Fruit fly (Drosophila melanogaster) whole organism, embryonic: ENCODE results near the gene CG9426.
A peak's percentile ranks its signal among the peaks of the same experiment; 100 is the strongest.

Experiments used
- Adf1 ChIP-seq: fragments of 200-800 bp; sonication (Bioruptor generic); IDR thresholded peaks from 2 replicates; pipeline ENCODE4 v1.3.6; 2022; ENCODE audit warnings: missing biosample characterization, missing genetic modification characterization
- BtbVII ChIP-seq: fragments of 200-800 bp; sonication (Bioruptor generic); optimal IDR thresholded peaks from 3 replicates; lab custom pipeline; 2017; ENCODE audit warnings: missing biosample characterization, mild to moderate bottlenecking, missing genetic modification characterization
- CG10147 ChIP-seq: fragments of 200-800 bp; sonication (Bioruptor generic); optimal IDR thresholded peaks from 2 replicates; lab custom pipeline; 2019; ENCODE audit warnings: missing biosample characterization, mild to moderate bottlenecking, missing genetic modification characterization, moderate library complexity
- CG10979 ChIP-seq: fragments of 200-800 bp; sonication (Bioruptor generic); optimal IDR thresholded peaks from 2 replicates; lab custom pipeline; 2018; ENCODE audit warnings: missing biosample characterization, mild to moderate bottlenecking, missing genetic modification characterization, moderate library complexity
- CG12071 ChIP-seq: fragments of 200-800 bp; sonication (Bioruptor generic); optimal IDR thresholded peaks from 3 replicates; lab custom pipeline; 2018; ENCODE audit warnings: missing biosample characterization, mild to moderate bottlenecking, missing genetic modification characterization
- CG12744 ChIP-seq: fragments of 200-800 bp; sonication (Bioruptor generic); optimal IDR thresholded peaks from 2 replicates; lab custom pipeline; 2016; ENCODE audit warnings: missing biosample characterization, missing genetic modification characterization
- CG13624 ChIP-seq: fragments of 200-800 bp; sonication (Bioruptor generic); optimal IDR thresholded peaks from 2 replicates; lab custom pipeline; 2016; ENCODE audit warnings: missing biosample characterization, missing genetic modification characterization
- CG17361 ChIP-seq: fragments of 200-800 bp; sonication (Bioruptor generic); IDR thresholded peaks from 3 replicates; pipeline ENCODE4 v1.3.6; 2022; ENCODE audit warnings: missing biosample characterization, missing genetic modification characterization
- CG1792 ChIP-seq: fragments of 200-800 bp; sonication (Bioruptor generic); optimal IDR thresholded peaks from 2 replicates; lab custom pipeline; 2016; ENCODE audit warnings: missing biosample characterization, missing genetic modification characterization
- CG18599 ChIP-seq: fragments of 200-800 bp; sonication (Bioruptor generic); optimal IDR thresholded peaks from 3 replicates; lab custom pipeline; 2017; ENCODE audit warnings: missing biosample characterization, missing genetic modification characterization, mild to moderate bottlenecking, moderate library complexity, missing genetic modification reagents
- CG2199 ChIP-seq: fragments of 200-800 bp; sonication (Bioruptor generic); IDR thresholded peaks from 3 replicates; pipeline ENCODE4 v1.3.6; 2022; ENCODE audit warnings: missing biosample characterization, missing genetic modification characterization
- CG3163 ChIP-seq: fragments of 200-800 bp; sonication (Bioruptor generic); optimal IDR thresholded peaks from 3 replicates; lab custom pipeline; 2016; ENCODE audit warnings: missing biosample characterization, missing genetic modification characterization
- CG32532 ChIP-seq: fragments of 200-800 bp; sonication (Bioruptor generic); IDR thresholded peaks from 2 replicates; pipeline ENCODE4 v1.3.6; 2022; ENCODE audit warnings: missing biosample characterization, missing genetic modification characterization
- CG33557 ChIP-seq: fragments of 200-800 bp; sonication (Bioruptor generic); optimal IDR thresholded peaks from 2 replicates; lab custom pipeline; 2019; ENCODE audit warnings: missing biosample characterization, mild to moderate bottlenecking, missing genetic modification characterization, moderate library complexity
- CG34376 ChIP-seq: fragments of 200-800 bp; sonication (Bioruptor generic); optimal IDR thresholded peaks from 2 replicates; lab custom pipeline; 2018; ENCODE audit warnings: missing biosample characterization, mild to moderate bottlenecking, missing genetic modification characterization
- CG5953 ChIP-seq: fragments of 200-800 bp; sonication (Bioruptor generic); IDR thresholded peaks from 2 replicates; pipeline ENCODE4 v1.3.6; 2022; ENCODE audit warnings: missing biosample characterization, missing genetic modification characterization
- CG7963 ChIP-seq: fragments of 200-800 bp; sonication (Bioruptor generic); IDR thresholded peaks from 3 replicates; pipeline ENCODE4 v1.3.6; 2022; ENCODE audit warnings: missing biosample characterization, missing genetic modification characterization; ENCODE audit not compliant: partially characterized antibody
- CG8359 ChIP-seq: fragments of 200-800 bp; sonication (Bioruptor generic); optimal IDR thresholded peaks from 2 replicates; lab custom pipeline; 2017; ENCODE audit warnings: missing biosample characterization, mild to moderate bottlenecking, missing genetic modification characterization, borderline replicate concordance
- CG8478 ChIP-seq: fragments of >200 bp; optimal IDR thresholded peaks from 2 replicates; lab custom pipeline; 2018
- CG8944 ChIP-seq: fragments of 200-800 bp; sonication (Bioruptor generic); optimal IDR thresholded peaks from 3 replicates; lab custom pipeline; 2016; ENCODE audit warnings: missing biosample characterization, missing genetic modification characterization
- CG9727 ChIP-seq: fragments of 200-800 bp; sonication (Bioruptor generic); optimal IDR thresholded peaks from 3 replicates; lab custom pipeline; 2017; ENCODE audit warnings: missing biosample characterization, mild to moderate bottlenecking, missing genetic modification characterization
- Dad ChIP-seq: fragments of 200-800 bp; sonication (Bioruptor generic); optimal IDR thresholded peaks from 3 replicates; lab custom pipeline; 2016; ENCODE audit warnings: missing biosample characterization, missing genetic modification characterization
- Drgx ChIP-seq: fragments of 200-800 bp; sonication (Bioruptor generic); IDR thresholded peaks from 2 replicates; pipeline ENCODE4 v1.3.6; 2022; ENCODE audit warnings: missing biosample characterization, missing genetic modification characterization
- E2f1 ChIP-seq: fragments of 200-800 bp; sonication (Bioruptor generic); IDR thresholded peaks from 2 replicates; pipeline ENCODE4 v1.3.6; 2022; ENCODE audit warnings: missing biosample characterization, missing genetic modification characterization
- Hmr ChIP-seq: fragments of 200-800 bp; sonication (Bioruptor generic); optimal IDR thresholded peaks from 3 replicates; lab custom pipeline; 2017; ENCODE audit warnings: mild to moderate bottlenecking, missing biosample characterization, missing genetic modification reagents, missing genetic modification characterization
- Hmx ChIP-seq: fragments of 200-800 bp; sonication (Bioruptor generic); optimal IDR thresholded peaks from 2 replicates; lab custom pipeline; 2016; ENCODE audit warnings: missing biosample characterization, missing genetic modification characterization
- Sin3A ChIP-seq: fragments of >200 bp; optimal IDR thresholded peaks from 2 replicates; lab custom pipeline; 2018
- Vsx1 ChIP-seq: fragments of 200-800 bp; sonication (Bioruptor generic); optimal IDR thresholded peaks from 2 replicates; lab custom pipeline; 2017; ENCODE audit warnings: missing biosample characterization, mild to moderate bottlenecking, missing genetic modification characterization, missing genetic modification reagents
- ap ChIP-seq: fragments of 200-800 bp; sonication (Bioruptor generic); IDR thresholded peaks from 2 replicates; pipeline ENCODE4 v1.3.6; 2022; ENCODE audit warnings: missing biosample characterization, missing genetic modification characterization
- ase ChIP-seq: fragments of 200-800 bp; sonication (Bioruptor generic); IDR thresholded peaks from 3 replicates; pipeline ENCODE4 v1.3.6; 2022; ENCODE audit warnings: missing biosample characterization, missing genetic modification characterization
- bowl ChIP-seq: fragments of 200-800 bp; sonication (Bioruptor generic); IDR thresholded peaks from 2 replicates; pipeline ENCODE4 v1.3.6; 2022; ENCODE audit warnings: missing biosample characterization, missing genetic modification characterization
- cato ChIP-seq: fragments of 200-800 bp; sonication (Bioruptor generic); optimal IDR thresholded peaks from 2 replicates; lab custom pipeline; 2016; ENCODE audit warnings: missing biosample characterization, missing genetic modification characterization, borderline replicate concordance
- cg ChIP-seq: fragments of 200-800 bp; sonication (Bioruptor generic); optimal IDR thresholded peaks from 3 replicates; lab custom pipeline; 2019; ENCODE audit warnings: missing biosample characterization, mild to moderate bottlenecking, missing genetic modification characterization, moderate library complexity
- ci ChIP-seq: fragments of 200-800 bp; sonication (Bioruptor generic); IDR thresholded peaks from 3 replicates; pipeline ENCODE4 v1.3.6; 2022; ENCODE audit warnings: missing biosample characterization, missing genetic modification characterization
- disco-r ChIP-seq: fragments of 200-800 bp; sonication (Bioruptor generic); optimal IDR thresholded peaks from 2 replicates; lab custom pipeline; 2016; ENCODE audit warnings: missing biosample characterization, missing genetic modification characterization
- dysf ChIP-seq: fragments of 200-800 bp; sonication (Bioruptor generic); IDR thresholded peaks from 3 replicates; pipeline ENCODE4 v1.3.6; 2022; ENCODE audit warnings: missing biosample characterization, missing genetic modification characterization
- h ChIP-seq: fragments of >200 bp; optimal IDR thresholded peaks from 2 replicates; lab custom pipeline; 2017
- inv ChIP-seq: fragments of 200-800 bp; sonication (Bioruptor generic); IDR thresholded peaks from 2 replicates; pipeline ENCODE4 v1.3.6; 2022; ENCODE audit warnings: missing biosample characterization, missing genetic modification characterization; ENCODE audit not compliant: partially characterized antibody
- klu ChIP-seq: fragments of 200-800 bp; sonication (Bioruptor generic); IDR thresholded peaks from 2 replicates; pipeline ENCODE4 v1.3.6; 2022; ENCODE audit warnings: missing biosample characterization, missing genetic modification characterization
- kni ChIP-seq: fragments of 200-800 bp; sonication (Bioruptor generic); optimal IDR thresholded peaks from 3 replicates; lab custom pipeline; 2017; ENCODE audit warnings: mild to moderate bottlenecking, missing biosample characterization, missing genetic modification reagents, missing genetic modification characterization
- mld ChIP-seq: fragments of 200-800 bp; sonication (Bioruptor generic); IDR thresholded peaks from 3 replicates; pipeline ENCODE4 v1.3.6; 2022; ENCODE audit warnings: missing biosample characterization, missing genetic modification characterization; ENCODE audit not compliant: partially characterized antibody
- nerfin-2 ChIP-seq: fragments of 200-800 bp; sonication (Bioruptor generic); IDR thresholded peaks from 2 replicates; pipeline ENCODE4 v1.3.6; 2022; ENCODE audit warnings: missing biosample characterization, missing genetic modification characterization; ENCODE audit not compliant: partially characterized antibody
- pzg ChIP-seq: fragments of 200-800 bp; sonication (Bioruptor generic); optimal IDR thresholded peaks from 3 replicates; lab custom pipeline; 2018; ENCODE audit warnings: missing biosample characterization, mild to moderate bottlenecking, missing genetic modification characterization, moderate library complexity
- run ChIP-seq: fragments of 200-800 bp; sonication (Bioruptor generic); optimal IDR thresholded peaks from 3 replicates; lab custom pipeline; 2018; ENCODE audit warnings: missing biosample characterization, mild to moderate bottlenecking, missing genetic modification characterization
- sqz ChIP-seq: fragments of 200-800 bp; sonication (Bioruptor generic); optimal IDR thresholded peaks from 3 replicates; lab custom pipeline; 2018; ENCODE audit warnings: missing biosample characterization, mild to moderate bottlenecking, missing genetic modification characterization
- stwl ChIP-seq: fragments of 200-800 bp; sonication (Bioruptor generic); optimal IDR thresholded peaks from 3 replicates; lab custom pipeline; 2018; ENCODE audit warnings: missing biosample characterization, mild to moderate bottlenecking, missing genetic modification characterization, moderate library complexity
- trem ChIP-seq: fragments of 200-800 bp; optimal IDR thresholded peaks from 3 replicates; lab custom pipeline; 2019; ENCODE audit warnings: missing biosample characterization, mild to moderate bottlenecking, missing genetic modification characterization, moderate library complexity
- twi ChIP-seq: fragments of 200-800 bp; optimal IDR thresholded peaks from 2 replicates; lab custom pipeline; 2019; ENCODE audit warnings: missing biosample characterization, mild to moderate bottlenecking, missing genetic modification characterization, moderate library complexity
- vnd ChIP-seq: fragments of 200-800 bp; sonication (Bioruptor generic); IDR thresholded peaks from 3 replicates; pipeline ENCODE4 v1.3.6; 2022; ENCODE audit warnings: missing biosample characterization, missing genetic modification characterization; ENCODE audit not compliant: partially characterized antibody
- vvl ChIP-seq: fragments of 200-800 bp; sonication (Bioruptor generic); IDR thresholded peaks from 2 replicates; pipeline ENCODE4 v1.3.6; 2022; ENCODE audit warnings: missing biosample characterization, missing genetic modification characterization
- wek ChIP-seq: fragments of 200-800 bp; sonication (Bioruptor generic); optimal IDR thresholded peaks from 3 replicates; lab custom pipeline; 2018; ENCODE audit warnings: missing biosample characterization, mild to moderate bottlenecking, missing genetic modification characterization, moderate library complexity

The CG9426 gene

dm6 chr2L:13205256-13205655 is 14.5 kb downstream of the CG9426 start (continued):
- TF ChIP-seq mld (no peak), pzg (GFP tag; lab: Kevin White, UChicago) (peak; percentile 3), bowl (GFP tag; lab: Robert Waterston, UW) (0 out of 2 replicates have a peak, but pooled peaks have one; percentile 24), ase (GFP tag; lab: Robert Waterston, UW) (no peak), CG32532 (GFP tag; lab: Robert Waterston, UW) (peak; percentile 43; the same call in 1 of the 2 replicates), CG33557 (GFP tag; lab: Kevin White, UChicago) (peak; percentile 5), ap (no peak), ci (GFP tag; lab: Robert Waterston, UW) (peak; percentile 80; the same call in 1 of the 3 replicates), CG5953 (0 out of 2 replicates have a peak, but pooled peaks have one; percentile 27), CG10979 (no peak), CG1792 (GFP tag; lab: Kevin White, UChicago) (no peak), CG8359 (GFP tag; lab: Kevin White, UChicago) (no peak), CG8478 (lab: Kevin White, UChicago) (no peak), BtbVII (no peak), cg (GFP tag; lab: Kevin White, UChicago) (peak; percentile 7), twi (tag; lab: Kevin White, UChicago) (peak; percentile 46), CG7963 (GFP tag; lab: Robert Waterston, UW) (no peak), h (no peak), CG10147 (GFP tag; lab: Kevin White, UChicago) (peak; percentile 3), wek (GFP tag; lab: Kevin White, UChicago) (peak; percentile 26), Hmr (GFP tag; lab: Kevin White, UChicago) (peak; percentile 55), trem (no peak), klu (GFP tag; lab: Robert Waterston, UW) (no peak), Adf1 (GFP tag; lab: Robert Waterston, UW) (peak; percentile 36; the same call in 1 of the 2 replicates), Hmx (no peak), vnd (GFP tag; lab: Robert Waterston, UW) (no peak), CG12744 (peak; percentile 20), E2f1 (GFP tag; lab: Robert Waterston, UW) (no peak), CG3163 (GFP tag; lab: Kevin White, UChicago) (no peak), dysf (peak; percentile 29; the same call in 1 of the 3 replicates), kni (GFP tag; lab: Kevin White, UChicago) (peak; percentile 83), CG8944 (no peak), run (tag; lab: Kevin White, UChicago) (peak; percentile 21), Sin3A (lab: Kevin White, UChicago) (no peak), CG34376 (GFP tag; lab: Kevin White, UChicago) (no peak), CG2199 (GFP tag; lab: Robert Waterston, UW) (peak; percentile 88; the same call in 2 of the 3 replicates), vvl (GFP tag; lab: Robert Waterston, UW) (peak; percentile 60; the same call in 1 of the 2 replicates), Vsx1 (GFP tag; lab: Kevin White, UChicago) (peak; percentile 25), cato (GFP tag; lab: Kevin White, UChicago) (no peak), CG13624 (GFP tag; lab: Kevin White, UChicago) (peak; percentile 23), Dad (GFP tag; lab: Kevin White, UChicago) (peak; percentile 3), disco-r (GFP tag; lab: Kevin White, UChicago) (no peak), CG9727 (GFP tag; lab: Kevin White, UChicago) (peak; percentile 70), CG12071 (GFP tag; lab: Kevin White, UChicago) (peak; percentile 61), CG17361 (no peak), nerfin-2 (no peak), CG18599 (peak; percentile 65), stwl (tag; lab: Kevin White, UChicago) (no peak), inv (GFP tag; lab: Robert Waterston, UW) (no peak), Drgx (GFP tag; lab: Robert Waterston, UW) (peak; percentile 45; the same call in 1 of the 2 replicates), sqz (GFP tag; lab: Kevin White, UChicago) (no peak)
